Fruit fly (Drosophila melanogaster): ENCODE data around the gene Poxm.

Gene Poxm

dm6 chr3R:8303848-8304247 lies 29.7 kb downstream of the Poxm start, which contains the start of gene nac (continued):
- no peak for TF ChIP-seq Bdp1 (GFP tag; optimal IDR thresholded peaks at IDR 0.05)
- no peak for TF ChIP-seq CG12659 (GFP tag; optimal IDR thresholded peaks at IDR 0.05)
- no peak for TF ChIP-seq CG6689 (GFP tag; IDR thresholded peaks at IDR 0.05)
- TF ChIP-seq corto (GFP tag; optimal IDR thresholded peaks at IDR 0.05), result no peak
- no peak for TF ChIP-seq luna (GFP tag; optimal IDR thresholded peaks at IDR 0.05)
- no peak for TF ChIP-seq CG7963 (GFP tag; IDR thresholded peaks at IDR 0.05; ENCODE audit: partially characterized antibody)
- TF ChIP-seq pho (GFP tag; optimal IDR thresholded peaks at IDR 0.05), result no peak
- no peak for TF ChIP-seq Neu2 (GFP tag; optimal IDR thresholded peaks at IDR 0.05; ENCODE audit: borderline replicate concordance)
- no peak for TF ChIP-seq CG12155 (GFP tag; optimal IDR thresholded peaks at IDR 0.05)
- peak; percentile 24; the same call in 1 of the 2 replicates for TF ChIP-seq Xrp1 (GFP tag; IDR thresholded peaks at IDR 0.05)
- TF ChIP-seq CG15073 (GFP tag; optimal IDR thresholded peaks at IDR 0.05), result no peak
- no peak for TF ChIP-seq Optix (GFP tag; IDR thresholded peaks at IDR 0.05)
- 0 out of 3 replicates have a peak, but pooled peaks have one; percentile 12 for TF ChIP-seq so (GFP tag; IDR thresholded peaks at IDR 0.05)
- TF ChIP-seq tna (GFP tag; IDR thresholded peaks at IDR 0.05; ENCODE audit: partially characterized antibody), result no peak
- peak; percentile 11 for TF ChIP-seq Ets65A (GFP tag)
- no peak for TF ChIP-seq gro (GFP tag; optimal IDR thresholded peaks at IDR 0.05)
- TF ChIP-seq her (GFP tag; optimal IDR thresholded peaks at IDR 0.05), result no peak
- TF ChIP-seq CG11247 (GFP tag; IDR thresholded peaks at IDR 0.05), result peak; percentile 38; the same call in 1 of the 2 replicates
- no peak for TF ChIP-seq CG14710 (tag; optimal IDR thresholded peaks at IDR 0.05)
- no peak for TF ChIP-seq pnt (GFP tag; optimal IDR thresholded peaks at IDR 0.05)
- TF ChIP-seq CG31441 (GFP tag; IDR thresholded peaks at IDR 0.05), result no peak
- no peak for TF ChIP-seq CG3847 (GFP tag; IDR thresholded peaks at IDR 0.05)
- TF ChIP-seq Xbp1 (GFP tag; optimal IDR thresholded peaks at IDR 0.05), result peak; percentile 28
- TF ChIP-seq CG4328 (GFP tag; optimal IDR thresholded peaks at IDR 0.05), result no peak
- peak; percentile 46; the same call in 1 of the 2 replicates for TF ChIP-seq slbo (GFP tag; IDR thresholded peaks at IDR 0.05)
- no peak for TF ChIP-seq CG3995 (GFP tag; optimal IDR thresholded peaks at IDR 0.05)
- no peak for TF ChIP-seq Lhr (GFP tag; optimal IDR thresholded peaks at IDR 0.05)
- TF ChIP-seq CG7556 (GFP tag; optimal IDR thresholded peaks at IDR 0.05), result no peak
- no peak for TF ChIP-seq Asciz (GFP tag; optimal IDR thresholded peaks at IDR 0.05)
- no peak for TF ChIP-seq CG33213 (GFP tag; optimal IDR thresholded peaks at IDR 0.05)
- peak; percentile 94 for TF ChIP-seq row (GFP tag; IDR thresholded peaks at IDR 0.05)
- TF ChIP-seq gfzf (GFP tag; optimal IDR thresholded peaks at IDR 0.05), result no peak
- no peak for TF ChIP-seq sens (GFP tag)
- no peak for TF ChIP-seq CG2875 (GFP tag; optimal IDR thresholded peaks at IDR 0.05)
- no peak for TF ChIP-seq ara (GFP tag; IDR thresholded peaks at IDR 0.05)
- TF ChIP-seq bcd (GFP tag; optimal IDR thresholded peaks at IDR 0.05), result no peak
- TF ChIP-seq CG15479 (GFP tag; optimal IDR thresholded peaks at IDR 0.05), result peak; percentile 19
- TF ChIP-seq YL-1 (GFP tag; optimal IDR thresholded peaks at IDR 0.05), result no peak
- no peak for TF ChIP-seq HHEX (GFP tag; optimal IDR thresholded peaks at IDR 0.05)
- no peak for TF ChIP-seq CG10209 (GFP tag; optimal IDR thresholded peaks at IDR 0.05)
- no peak for TF ChIP-seq D19B (GFP tag; optimal IDR thresholded peaks at IDR 0.05)
- no peak for TF ChIP-seq pum (GFP tag; optimal IDR thresholded peaks at IDR 0.05)
- TF ChIP-seq CG11696 (GFP tag; IDR thresholded peaks at IDR 0.05), result no peak
- TF ChIP-seq HLH3B (GFP tag; IDR thresholded peaks at IDR 0.05), result peak; percentile 19; the same call in 1 of the 2 replicates
- no peak for TF ChIP-seq CG4707 (GFP tag; optimal IDR thresholded peaks at IDR 0.05)
- no peak for TF ChIP-seq Mad (GFP tag; optimal IDR thresholded peaks at IDR 0.05)
- no peak for TF ChIP-seq mam (GFP tag; optimal IDR thresholded peaks at IDR 0.05)
- no peak for TF ChIP-seq Ets97D (GFP tag; optimal IDR thresholded peaks at IDR 0.05)
- TF ChIP-seq Awh (GFP tag; IDR thresholded peaks at IDR 0.05), result no peak
- TF ChIP-seq Lpt (GFP tag; optimal IDR thresholded peaks at IDR 0.05), result no peak
- no peak for TF ChIP-seq CG11695 (GFP tag; IDR thresholded peaks at IDR 0.05)
- no peak for TF ChIP-seq NC2α (GFP tag; optimal IDR thresholded peaks at IDR 0.05)
- no peak for TF ChIP-seq CG31224 (GFP tag; IDR thresholded peaks at IDR 0.05)
